Fruit fly (Drosophila melanogaster) whole organism, wandering third instar larva: Measurements from ENCODE around the gene ImpE1.
A peak's percentile ranks its signal among the peaks of the same experiment; 100 is the strongest.

Experiments used
- Abd-B ChIP-seq: fragments of >200 bp; optimal IDR thresholded peaks from 2 replicates; lab custom pipeline; 2017; ENCODE audit warnings: missing biosample characterization, missing genetic modification characterization
- CG32264 ChIP-seq: fragments of 200-800 bp; sonication (Bioruptor generic); optimal IDR thresholded peaks from 2 replicates; lab custom pipeline; 2016; ENCODE audit warnings: missing biosample characterization, missing genetic modification characterization
- CG9705 ChIP-seq: fragments of 200-800 bp; sonication (Bioruptor generic); optimal IDR thresholded peaks from 2 replicates; lab custom pipeline; 2018; ENCODE audit warnings: missing biosample characterization, mild to moderate bottlenecking, missing genetic modification characterization
- Dfd ChIP-seq: fragments of >200 bp; optimal IDR thresholded peaks from 2 replicates; lab custom pipeline; 2017; ENCODE audit warnings: missing biosample characterization, missing genetic modification characterization
- Dif ChIP-seq: fragments of 200-275, 200-300 bp; sonication (Bioruptor generic); optimal IDR thresholded peaks from 2 replicates; lab custom pipeline; 2018; ENCODE audit warnings: missing biosample characterization, missing genetic modification characterization; ENCODE audit not compliant: partially characterized antibody
- GATAd ChIP-seq: sonication (Bioruptor generic); optimal IDR thresholded peaks from 2 replicates; lab custom pipeline; 2016; ENCODE audit warnings: missing biosample characterization, missing genetic modification characterization
- Hnf4 ChIP-seq: fragments of 200-800 bp; sonication (Bioruptor generic); optimal IDR thresholded peaks from 2 replicates; lab custom pipeline; 2016; ENCODE audit warnings: missing biosample characterization, mild to moderate bottlenecking, missing genetic modification characterization
- Hr83 ChIP-seq: fragments of 200-300 bp; sonication (Bioruptor generic); optimal IDR thresholded peaks from 2 replicates; lab custom pipeline; 2016; ENCODE audit warnings: missing biosample characterization, mild to moderate bottlenecking, missing genetic modification characterization, moderate library complexity; ENCODE audit not compliant: poor library complexity, severe bottlenecking
- Myc ChIP-seq: fragments of >200 bp; optimal IDR thresholded peaks from 2 replicates; lab custom pipeline; 2017
- N ChIP-seq: fragments of >200 bp; optimal IDR thresholded peaks from 2 replicates; lab custom pipeline; 2018; ENCODE audit warnings: missing biosample characterization, missing external identifiers, missing genetic modification characterization
- OdsH ChIP-seq: fragments of 200-800 bp; sonication (Bioruptor generic); optimal IDR thresholded peaks from 2 replicates; lab custom pipeline; 2016; ENCODE audit warnings: missing biosample characterization, mild to moderate bottlenecking, missing genetic modification characterization
- Rel ChIP-seq, 2 experiments: fragments of 200-800 bp; sonication (Bioruptor generic) in 1 of 2; optimal IDR thresholded peaks; 2 replicates in 1 of 2; 3 replicates in 1 of 2; lab custom pipeline; 2016 to 2019; ENCODE audit warnings: mild to moderate bottlenecking in 2 of 2, missing biosample characterization in 2 of 2, missing genetic modification characterization in 2 of 2, moderate library complexity in 1 of 2
- br ChIP-seq: fragments of 200-800 bp; sonication (Bioruptor generic); optimal IDR thresholded peaks from 2 replicates; lab custom pipeline; 2016; ENCODE audit warnings: missing biosample characterization, missing genetic modification characterization
- brk ChIP-seq: fragments of 200-800 bp; sonication (Bioruptor generic); optimal IDR thresholded peaks from 2 replicates; lab custom pipeline; 2016; ENCODE audit warnings: missing biosample characterization, mild to moderate bottlenecking, missing genetic modification characterization
- dl ChIP-seq, 2 experiments: fragments of 175-275, 200-275 bp in 1 of 2; fragments of 200-275 bp in 1 of 2; sonication (Bioruptor generic); optimal IDR thresholded peaks; lab custom pipeline; 2018; ENCODE audit warnings: mild to moderate bottlenecking in 2 of 2, missing biosample characterization in 2 of 2, missing genetic modification characterization in 2 of 2, moderate library complexity in 2 of 2; ENCODE audit not compliant: partially characterized antibody in 2 of 2, insufficient read depth in 1 of 2
- dmrt93B ChIP-seq: fragments of 200-800 bp; sonication (Bioruptor generic); optimal IDR thresholded peaks from 2 replicates; lab custom pipeline; 2018; ENCODE audit warnings: missing biosample characterization, mild to moderate bottlenecking, missing genetic modification characterization
- dsf ChIP-seq: sonication (Bioruptor generic); optimal IDR thresholded peaks from 2 replicates; lab custom pipeline; 2016; ENCODE audit warnings: missing biosample characterization, missing genetic modification characterization, borderline replicate concordance
- ey ChIP-seq: fragments of 200-800 bp; sonication (Bioruptor generic); optimal IDR thresholded peaks from 2 replicates; lab custom pipeline; 2016; ENCODE audit warnings: missing biosample characterization, missing genetic modification characterization
- foxo ChIP-seq, 2 experiments: fragments of 200-800 bp; sonication (Bioruptor generic); optimal IDR thresholded peaks; 2 replicates in 1 of 2; 3 replicates in 1 of 2; lab custom pipeline; 2016 to 2017; ENCODE audit warnings: missing biosample characterization in 2 of 2, missing genetic modification characterization in 2 of 2
- fru ChIP-seq: fragments of 200-800 bp; sonication (Bioruptor generic); optimal IDR thresholded peaks from 3 replicates; lab custom pipeline; 2016; ENCODE audit warnings: missing biosample characterization, mild to moderate bottlenecking, missing genetic modification characterization
- h ChIP-seq: fragments of 200-800 bp; sonication (Bioruptor generic); optimal IDR thresholded peaks from 3 replicates; lab custom pipeline; 2016; ENCODE audit warnings: missing biosample characterization, mild to moderate bottlenecking, missing genetic modification characterization
- jim ChIP-seq: fragments of 175-275, 200-325 bp; sonication (Bioruptor generic); optimal IDR thresholded peaks from 2 replicates; lab custom pipeline; 2016; ENCODE audit warnings: missing biosample characterization, mild to moderate bottlenecking, missing genetic modification characterization
- lola ChIP-seq: fragments of >200 bp; optimal IDR thresholded peaks from 2 replicates; lab custom pipeline; 2017; ENCODE audit warnings: missing biosample characterization, missing genetic modification characterization
- pan ChIP-seq: fragments of >200 bp; optimal IDR thresholded peaks from 2 replicates; lab custom pipeline; 2017
- psq ChIP-seq: fragments of 200-800 bp; sonication (Bioruptor generic); optimal IDR thresholded peaks from 3 replicates; lab custom pipeline; 2017; ENCODE audit warnings: missing biosample characterization, mild to moderate bottlenecking, missing genetic modification characterization, moderate library complexity
- sage ChIP-seq: fragments of 200-800 bp; sonication (Bioruptor generic); optimal IDR thresholded peaks from 2 replicates; lab custom pipeline; 2016; ENCODE audit warnings: missing biosample characterization, mild to moderate bottlenecking, missing genetic modification characterization
- sv ChIP-seq: fragments of 200-800 bp; sonication (Bioruptor generic); optimal IDR thresholded peaks from 3 replicates; lab custom pipeline; 2016; ENCODE audit warnings: missing biosample characterization, missing genetic modification characterization
- usp ChIP-seq: fragments of >200 bp; optimal IDR thresholded peaks from 2 replicates; lab custom pipeline; 2017; ENCODE audit warnings: missing biosample characterization, missing genetic modification characterization
- woc ChIP-seq: sonication (Bioruptor generic); optimal IDR thresholded peaks from 2 replicates; lab custom pipeline; 2016; ENCODE audit warnings: missing biosample characterization, mild to moderate bottlenecking, missing genetic modification characterization

ImpE1 gene

DNA sequence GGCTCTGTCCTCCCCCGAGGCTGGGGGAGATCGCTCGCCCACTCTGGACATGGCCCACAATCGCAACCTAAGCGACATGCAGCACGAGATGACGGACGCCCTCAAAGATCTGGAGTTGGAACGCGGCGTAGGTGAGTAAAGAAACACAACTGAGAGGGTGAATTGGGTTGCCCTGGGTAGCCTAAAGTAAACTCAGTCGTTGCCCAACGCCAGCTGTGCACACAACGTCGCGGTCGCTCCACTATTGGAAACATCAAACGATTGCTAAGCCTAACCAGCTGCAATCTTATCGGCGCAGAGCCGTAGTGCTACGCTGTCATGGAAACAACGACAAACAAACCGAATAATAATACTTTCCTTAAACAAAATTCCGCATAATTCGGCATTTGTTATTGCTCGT lies 24.9 kb upstream of the ImpE1 start:
- TF ChIP-seq OdsH (GFP tag; lab: Kevin White, UChicago) (peak; percentile 20), Hr83 (GFP tag; lab: Kevin White, UChicago) (peak; percentile 80), sage (GFP tag; lab: Kevin White, UChicago) (no peak)

dm6 chr3L:8356196-8356595 lies 16.0 kb upstream of the ImpE1 start, which contains the start of gene Culd:
Gene Culd, minus strand, starts transcription at chr3L:8356296.
- no peak for TF ChIP-seq pan (lab: Kevin White, UChicago)
- no peak for TF ChIP-seq GATAd (GFP tag; lab: Kevin White, UChicago)
- no peak for TF ChIP-seq sv (GFP tag; lab: Kevin White, UChicago)
- no peak for TF ChIP-seq ey
- TF ChIP-seq sage (GFP tag; lab: Kevin White, UChicago), result no peak
- TF ChIP-seq usp (GFP tag; lab: Kevin White, UChicago), result no peak
- TF ChIP-seq woc (GFP tag; lab: Kevin White, UChicago), result no peak
- no peak for TF ChIP-seq Dfd (GFP tag; lab: Kevin White, UChicago)
- no peak for TF ChIP-seq dsf (GFP tag; lab: Kevin White, UChicago)
- no peak for TF ChIP-seq Hnf4 (GFP tag; lab: Kevin White, UChicago)
- no peak for TF ChIP-seq psq (GFP tag; lab: Kevin White, UChicago)
- no peak for TF ChIP-seq Hr83 (GFP tag; lab: Kevin White, UChicago)
- TF ChIP-seq lola (GFP tag; lab: Kevin White, UChicago), result no peak
- TF ChIP-seq brk, result no peak
- no peak for TF ChIP-seq dl (GFP tag; optimal IDR thresholded peaks at IDR 0.05; lab: Kevin White, UChicago; ENCODE audit: insufficient read depth in 1 of 2, partially characterized antibody in 2 of 2)
- TF ChIP-seq br (GFP tag; lab: Kevin White, UChicago), result no peak
- no peak for TF ChIP-seq Myc
- no peak for TF ChIP-seq fru (GFP tag; lab: Kevin White, UChicago)

DNA sequence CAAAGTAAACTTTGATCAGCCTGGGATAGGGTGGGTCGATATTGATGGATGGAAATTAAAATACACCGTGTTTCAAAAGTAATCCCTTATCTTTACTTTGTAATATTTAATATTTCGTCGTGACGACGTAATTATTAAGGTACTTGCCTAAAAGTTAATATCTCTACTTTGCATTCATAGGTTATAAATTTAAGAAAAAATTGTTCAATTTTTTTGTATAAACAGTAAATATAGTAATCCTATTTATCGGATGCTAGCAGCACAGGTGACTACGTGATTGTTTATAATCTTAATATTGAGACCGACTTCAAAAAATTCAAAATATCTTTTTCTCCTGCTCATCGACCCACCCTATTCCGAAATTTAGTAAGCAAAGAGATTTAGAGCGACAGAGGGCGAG lies 14.1 kb upstream of the ImpE1 start:
- TF ChIP-seq Abd-B (GFP tag; lab: Kevin White, UChicago) (no peak), sv (GFP tag; lab: Kevin White, UChicago) (no peak), foxo (GFP tag; optimal IDR thresholded peaks at IDR 0.05; lab: Kevin White, UChicago) (peak in 1 of 2 experiments; percentile 39), N (GFP tag; lab: Kevin White, UChicago) (no peak), dmrt93B (GFP tag; lab: Kevin White, UChicago) (no peak), lola (GFP tag; lab: Kevin White, UChicago) (no peak), OdsH (GFP tag; lab: Kevin White, UChicago) (peak; percentile 7), fru (GFP tag; lab: Kevin White, UChicago) (no peak), Rel (GFP tag; optimal IDR thresholded peaks at IDR 0.05; lab: Kevin White, UChicago) (no peak), Rel (tag; optimal IDR thresholded peaks at IDR 0.05; lab: Kevin White, UChicago) (no peak), CG32264 (no peak), dl (GFP tag; optimal IDR thresholded peaks at IDR 0.05; lab: Kevin White, UChicago; ENCODE audit: insufficient read depth in 1 of 2, partially characterized antibody in 2 of 2) (no peak), Myc (no peak), ey (no peak), jim (GFP tag; lab: Kevin White, UChicago) (no peak), Hnf4 (GFP tag; lab: Kevin White, UChicago) (no peak), br (GFP tag; lab: Kevin White, UChicago) (no peak), Dif (GFP tag; lab: Kevin White, UChicago) (no peak), CG9705 (GFP tag; lab: Kevin White, UChicago) (peak; percentile 7), psq (GFP tag; lab: Kevin White, UChicago) (no peak), h (GFP tag; lab: Kevin White, UChicago) (no peak), brk (no peak)

DNA sequence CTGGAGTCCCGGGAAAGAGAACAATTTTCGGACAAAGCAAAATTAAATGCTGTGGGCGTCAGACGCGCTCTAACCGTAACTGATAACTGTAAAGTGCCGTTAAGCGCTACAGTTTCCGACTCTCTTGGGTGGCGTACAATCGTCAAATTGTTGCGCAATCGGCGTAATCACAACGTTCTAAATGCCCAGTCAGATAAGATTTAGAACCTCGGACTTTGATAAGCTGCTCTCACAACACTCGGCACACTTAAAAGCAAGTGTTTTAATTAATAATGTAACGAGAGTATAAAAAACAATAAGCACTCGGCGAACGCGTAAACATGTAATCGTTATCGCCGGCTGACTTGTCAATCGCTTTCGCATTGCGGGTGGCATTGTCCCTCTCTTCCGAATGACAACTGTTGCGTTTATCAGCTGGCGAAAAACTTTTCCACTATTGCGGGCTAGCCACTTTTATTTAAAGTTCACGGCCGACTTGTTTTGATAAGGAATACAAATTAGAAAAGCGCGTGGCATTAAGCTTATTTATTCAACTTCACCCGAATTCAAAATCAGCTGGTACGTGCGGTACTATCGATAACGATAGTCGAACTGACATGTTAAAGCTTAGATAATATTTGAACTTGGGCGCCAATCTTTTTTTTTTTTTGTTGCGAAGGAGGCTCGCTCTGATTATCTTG lies 13.3 kb upstream of the ImpE1 start:
- TF ChIP-seq h (GFP tag; lab: Kevin White, UChicago), result peak; percentile 3
- no peak for TF ChIP-seq Myc
- peak; percentile 61 for TF ChIP-seq fru (GFP tag; lab: Kevin White, UChicago)
